Fruit fly (Drosophila melanogaster): ENCODE measurements around the gene LIMK1.

dm6 chrX:12578328-12578700 is 13.7 kb downstream of the LIMK1 start:
- no peak for TF ChIP-seq CG12768 (GFP tag; optimal IDR thresholded peaks at IDR 0.05)
- TF ChIP-seq tj (GFP tag; optimal IDR thresholded peaks at IDR 0.05) = no peak
- TF ChIP-seq Clk (GFP tag; optimal IDR thresholded peaks at IDR 0.05) = no peak
- TF ChIP-seq CG7045 (GFP tag; optimal IDR thresholded peaks at IDR 0.05) = no peak
- no peak for TF ChIP-seq CG11617 (GFP tag; optimal IDR thresholded peaks at IDR 0.05)
